Fruit fly (Drosophila melanogaster) ovary, adult (tissue): Measurements from ENCODE around the gene CG43373.

ENCODE experiments used
- CG17801 ChIP-seq: fragments of 200-800 bp; optimal IDR thresholded peaks from 2 replicates; lab custom pipeline; 2019; ENCODE audit warnings: missing biosample characterization, mild to moderate bottlenecking, missing genetic modification characterization, moderate library complexity; ENCODE audit not compliant: partially characterized antibody

CG43373 gene

dm6 chr3L:16491006-16491605, 52.1 kb downstream of the CG43373 start:
- TF ChIP-seq CG17801 (GFP tag; lab: Kevin White, UChicago) = no peak

dm6 chr3L:16490583-16490880, 52.6 kb downstream of the CG43373 start:
- no peak for TF ChIP-seq CG17801 (GFP tag; lab: Kevin White, UChicago)

dm6 chr3L:16489822-16490582, 53.2 kb downstream of the CG43373 start:
- TF ChIP-seq CG17801 (GFP tag; lab: Kevin White, UChicago) = no peak

dm6 chr3L:16489283-16489682, 53.9 kb downstream of the CG43373 start:
- TF ChIP-seq CG17801 (GFP tag; lab: Kevin White, UChicago) = no peak

dm6 chr3L:16488483-16489258, 54.5 kb downstream of the CG43373 start:
- no peak for TF ChIP-seq CG17801 (GFP tag; lab: Kevin White, UChicago)

dm6 chr3L:16487812-16488211, 55.4 kb downstream of the CG43373 start:
- TF ChIP-seq CG17801 (GFP tag; lab: Kevin White, UChicago) = no peak

- no peak for TF ChIP-seq CG17801 (GFP tag; lab: Kevin White, UChicago)
Observed at dm6 chr3L:16486502-16486901, 56.7 kb downstream of the CG43373 start.

- TF ChIP-seq CG17801 (GFP tag; lab: Kevin White, UChicago) = no peak
Observed at dm6 chr3L:16484739-16485524, 58.2 kb downstream of the CG43373 start.

dm6 chr3L:16483524-16484370, 59.4 kb downstream of the CG43373 start, which contains the start of gene aos:
aos (minus strand) TSS chr3L:16483650.
- TF ChIP-seq CG17801 (GFP tag; lab: Kevin White, UChicago) = peak; percentile 75

- TF ChIP-seq CG17801 (GFP tag; lab: Kevin White, UChicago) = no peak
Observed at dm6 chr3L:16482167-16482566, 61.0 kb downstream of the CG43373 start.

dm6 chr3L:16480408-16481193, 62.6 kb downstream of the CG43373 start:
- TF ChIP-seq CG17801 (GFP tag; lab: Kevin White, UChicago) = peak; percentile 86

dm6 chr3L:16478608-16479203, 64.5 kb downstream of the CG43373 start:
- TF ChIP-seq CG17801 (GFP tag; lab: Kevin White, UChicago) = no peak

dm6 chr3L:16477730-16478129, 65.4 kb downstream of the CG43373 start:
- TF ChIP-seq CG17801 (GFP tag; lab: Kevin White, UChicago) = no peak
